Worm (Caenorhabditis elegans) whole organism, early embryonic: ENCODE measurements around the gene acs-5.

ENCODE experiments used
- aly-1 ChIP-seq: sonication (generic microtip); optimal IDR thresholded peaks from 2 replicates; lab custom pipeline; 2016; ENCODE audit warnings: missing genetic modification characterization, missing compliant biosample characterization
- ama-1 ChIP-seq: fragments of 150-350 bp; optimal IDR thresholded peaks from 2 replicates; lab custom pipeline; 2014

DNA sequence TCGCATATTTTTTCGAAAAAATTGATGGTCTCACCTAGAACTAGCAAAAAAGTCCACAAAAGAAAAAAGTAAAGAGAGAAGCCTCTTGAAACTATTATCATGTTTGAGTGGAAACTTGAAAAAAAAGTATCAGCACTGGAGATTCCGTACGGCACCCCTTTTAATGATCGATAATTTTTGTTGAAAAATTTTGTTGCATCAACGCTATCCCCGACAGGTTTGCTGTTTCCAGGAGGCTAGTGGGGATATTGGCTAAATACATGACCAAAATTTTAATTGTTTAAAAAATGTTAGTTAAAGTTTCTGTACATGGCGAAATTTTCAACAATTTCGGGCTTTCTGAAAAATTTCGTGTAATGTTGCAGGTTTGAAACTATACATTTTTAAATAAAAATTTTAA, 47.8 kb downstream of the acs-5 start, which contains the start of gene T28A8.2:
- no peak for TF ChIP-seq aly-1 (tag; lab: Kevin White, UChicago)
- TF ChIP-seq ama-1 (lab: Kevin White, UChicago): no peak
